Worm (Caenorhabditis elegans) whole organism, late embryonic: ENCODE measurements around the gene vha-2.

Experiments used
- F13H6.1 ChIP-seq: sonication (generic microtip); optimal IDR thresholded peaks from 2 replicates; lab custom pipeline; 2016; ENCODE audit warnings: missing genetic modification characterization, missing compliant biosample characterization
- T23F11.4 ChIP-seq: fragments of 200-800 bp; sonication (Bioruptor generic); optimal IDR thresholded peaks from 2 replicates; lab custom pipeline; 2018; ENCODE audit warnings: mild to moderate bottlenecking, missing genetic modification characterization, missing compliant biosample characterization
- ama-1 ChIP-seq: fragments of 150-350 bp; optimal IDR thresholded peaks from 2 replicates; lab custom pipeline; 2014
- ceh-24 ChIP-seq: sonication (generic microtip); optimal IDR thresholded peaks from 2 replicates; lab custom pipeline; 2016; ENCODE audit warnings: mild to moderate bottlenecking, missing genetic modification characterization, missing compliant biosample characterization
- ceh-30 ChIP-seq: fragments of 150-350 bp; optimal IDR thresholded peaks from 2 replicates; lab custom pipeline; 2014; ENCODE audit warnings: missing biosample characterization, missing genetic modification characterization
- ceh-45 ChIP-seq: fragments of 200-800 bp; sonication (Bioruptor generic); IDR thresholded peaks from 2 replicates; pipeline ENCODE4 v1.3.6; 2022; ENCODE audit warnings: missing genetic modification reagents, missing genetic modification characterization, missing compliant biosample characterization
- ceh-9 ChIP-seq: sonication (generic microtip); optimal IDR thresholded peaks from 2 replicates; lab custom pipeline; 2016; ENCODE audit warnings: mild to moderate bottlenecking, missing genetic modification characterization, inconsistent platforms, missing compliant biosample characterization
- che-1 ChIP-seq: sonication (generic microtip); optimal IDR thresholded peaks from 2 replicates; lab custom pipeline; 2016; ENCODE audit warnings: mild to moderate bottlenecking, missing genetic modification characterization, missing compliant biosample characterization
- dve-1 ChIP-seq: sonication (generic microtip); optimal IDR thresholded peaks from 2 replicates; lab custom pipeline; 2017; ENCODE audit warnings: antibody characterized with exemption, mild to moderate bottlenecking, missing genetic modification characterization, missing compliant biosample characterization
- elt-2 ChIP-seq: sonication (generic microtip); optimal IDR thresholded peaks from 2 replicates; lab custom pipeline; 2016; ENCODE audit warnings: missing genetic modification reagents, missing genetic modification characterization, missing compliant biosample characterization
- elt-4 ChIP-seq: sonication (generic microtip); optimal IDR thresholded peaks from 2 replicates; lab custom pipeline; 2016; ENCODE audit warnings: missing genetic modification characterization, missing compliant biosample characterization
- ets-4 ChIP-seq: sonication (generic microtip); optimal IDR thresholded peaks from 2 replicates; lab custom pipeline; 2016; ENCODE audit warnings: missing genetic modification characterization, missing compliant biosample characterization
- eyg-1 ChIP-seq: sonication (generic microtip); optimal IDR thresholded peaks from 2 replicates; lab custom pipeline; 2016; ENCODE audit warnings: missing genotype, missing genetic modification characterization, missing compliant biosample characterization
- gmeb-2 ChIP-seq: sonication (generic microtip); optimal IDR thresholded peaks from 2 replicates; lab custom pipeline; 2016; ENCODE audit warnings: missing genetic modification characterization, inconsistent platforms, missing compliant biosample characterization
- hlh-13 ChIP-seq: fragments of 200-800 bp; sonication (Bioruptor generic); optimal IDR thresholded peaks from 2 replicates; lab custom pipeline; 2018; ENCODE audit warnings: mild to moderate bottlenecking, missing genetic modification characterization, missing compliant biosample characterization
- hlh-30 ChIP-seq: sonication (generic microtip); optimal IDR thresholded peaks from 2 replicates; lab custom pipeline; 2017; ENCODE audit warnings: antibody characterized with exemption, missing genetic modification characterization, missing compliant biosample characterization; ENCODE audit not compliant: insufficient read depth
- hlh-8 ChIP-seq: sonication (generic microtip); optimal IDR thresholded peaks from 2 replicates; lab custom pipeline; 2016; ENCODE audit warnings: missing genotype, missing genetic modification characterization, missing compliant biosample characterization
- lin-11 ChIP-seq: fragments of 200-800 bp; sonication (Bioruptor generic); optimal IDR thresholded peaks from 2 replicates; lab custom pipeline; 2018; ENCODE audit warnings: mild to moderate bottlenecking, missing genetic modification characterization, missing compliant biosample characterization
- nfya-1 ChIP-seq: sonication (generic microtip); optimal IDR thresholded peaks from 2 replicates; lab custom pipeline; 2017; ENCODE audit warnings: missing genetic modification characterization, mild to moderate bottlenecking, missing compliant biosample characterization, antibody characterized with exemption, moderate library complexity
- nhr-11 ChIP-seq: fragments of 150-350 bp; optimal IDR thresholded peaks from 2 replicates; lab custom pipeline; 2014; ENCODE audit warnings: missing biosample characterization, missing genetic modification characterization
- odd-2 ChIP-seq: sonication (generic microtip); optimal IDR thresholded peaks from 2 replicates; lab custom pipeline; 2017; ENCODE audit warnings: antibody characterized with exemption, mild to moderate bottlenecking, missing genetic modification characterization, missing compliant biosample characterization
- pag-3 ChIP-seq: sonication (generic microtip); optimal IDR thresholded peaks from 2 replicates; lab custom pipeline; 2016; ENCODE audit warnings: missing compliant biosample characterization, missing genetic modification characterization, borderline replicate concordance
- pha-4 ChIP-seq: fragments of 150-350 bp; optimal IDR thresholded peaks from 2 replicates; lab custom pipeline; 2018; ENCODE audit warnings: missing biosample characterization, missing genetic modification reagents, missing genetic modification characterization
- pqm-1 ChIP-seq: sonication (generic microtip); optimal IDR thresholded peaks from 2 replicates; lab custom pipeline; 2016; ENCODE audit warnings: missing genetic modification characterization, missing compliant biosample characterization
- rnt-1 ChIP-seq: sonication (generic microtip); optimal IDR thresholded peaks from 2 replicates; lab custom pipeline; 2016; ENCODE audit warnings: missing genetic modification characterization, missing compliant biosample characterization
- sdc-2 ChIP-seq: sonication (generic microtip); optimal IDR thresholded peaks from 2 replicates; lab custom pipeline; 2016; ENCODE audit warnings: missing genotype, missing genetic modification characterization, missing compliant biosample characterization
- sox-4 ChIP-seq: sonication (generic microtip); optimal IDR thresholded peaks from 2 replicates; lab custom pipeline; 2017; ENCODE audit warnings: mild to moderate bottlenecking, missing genetic modification characterization, inconsistent platforms, missing compliant biosample characterization
- ttx-3 ChIP-seq: sonication (generic microtip); optimal IDR thresholded peaks from 2 replicates; lab custom pipeline; 2016; ENCODE audit warnings: missing genetic modification reagents, missing genetic modification characterization, missing compliant biosample characterization
- unc-3 ChIP-seq, 2 experiments: fragments of 200-800 bp in 1 of 2; sonication (Bioruptor generic) in 1 of 2; sonication (generic microtip) in 1 of 2; conservative IDR thresholded peaks in 1 of 2; optimal IDR thresholded peaks in 1 of 2; 2 replicates each; pipeline versions ENCODE4 v1.3.6 to Lab custom; 2016 to 2022; ENCODE audit warnings: missing compliant biosample characterization in 2 of 2, missing genetic modification characterization in 2 of 2, missing genetic modification reagents in 1 of 2
- unc-55 ChIP-seq: sonication (generic microtip); optimal IDR thresholded peaks from 2 replicates; lab custom pipeline; 2017; ENCODE audit warnings: missing biosample characterization, missing genetic modification reagents, missing genetic modification characterization
- zip-5 ChIP-seq: sonication (generic microtip); optimal IDR thresholded peaks from 2 replicates; lab custom pipeline; 2016; ENCODE audit warnings: missing genetic modification characterization, missing compliant biosample characterization
- ztf-16 ChIP-seq: sonication (generic microtip); optimal IDR thresholded peaks from 2 replicates; lab custom pipeline; 2017; ENCODE audit warnings: missing genetic modification characterization, missing compliant biosample characterization

The vha-2 gene

DNA sequence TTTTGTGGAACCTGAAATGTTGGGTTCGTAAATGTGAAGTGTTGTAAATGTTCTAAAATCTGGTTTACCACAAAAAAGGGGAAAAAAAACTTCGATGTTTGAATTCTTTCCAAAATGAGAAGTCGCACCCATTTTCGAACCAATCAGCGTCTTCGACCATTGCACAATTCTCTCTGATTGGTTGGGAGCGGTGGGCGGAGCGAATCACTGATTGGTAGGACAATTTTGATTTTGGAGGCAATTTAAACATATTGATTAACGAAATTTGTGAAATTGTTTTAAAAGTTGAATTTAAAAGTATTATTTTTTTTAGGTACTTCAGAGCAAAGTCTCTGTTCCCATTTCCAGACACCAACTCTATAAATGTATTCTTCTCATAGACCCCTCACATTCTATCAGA is 7.1 kb downstream of the vha-2 start:
- TF ChIP-seq nfya-1 (tag; lab: Kevin White, UChicago) = peak; percentile 84
- no peak for TF ChIP-seq rnt-1 (tag; lab: Kevin White, UChicago)

DNA sequence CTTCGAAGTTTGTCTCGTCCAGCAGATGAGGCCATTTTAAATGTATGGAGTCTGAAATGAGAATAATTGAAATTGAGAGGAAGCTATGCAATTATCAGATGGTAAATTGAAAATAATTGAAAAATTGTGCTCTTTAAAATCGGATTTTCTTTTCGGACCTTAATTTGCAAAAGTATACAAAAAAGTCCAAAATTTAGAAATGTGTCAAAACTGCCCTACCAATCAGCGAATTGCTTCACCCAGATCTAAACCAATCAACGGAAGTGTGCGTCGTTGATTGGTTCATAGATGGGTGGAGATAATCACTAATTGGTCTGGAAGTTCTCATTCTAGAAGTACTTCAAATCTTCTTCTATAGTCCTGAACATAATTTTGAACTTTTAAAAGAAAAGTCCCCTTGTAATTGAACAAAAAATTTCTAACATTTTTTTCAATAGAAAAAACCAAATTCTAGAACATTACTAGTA is 7.7 kb downstream of the vha-2 start, which contains the start of gene R10E11.5:
TSS of gene R10E11.5 (minus strand) at position 51 of the 467 bp plus-strand sequence.
- TF ChIP-seq nfya-1 (tag; lab: Kevin White, UChicago) (peak; percentile 51), ceh-9 (tag; lab: Kevin White, UChicago) (no peak), lin-11 (no peak), nhr-11 (tag; lab: Kevin White, UChicago) (no peak), pha-4 (tag; lab: Kevin White, UChicago) (no peak), elt-2 (no peak)

DNA sequence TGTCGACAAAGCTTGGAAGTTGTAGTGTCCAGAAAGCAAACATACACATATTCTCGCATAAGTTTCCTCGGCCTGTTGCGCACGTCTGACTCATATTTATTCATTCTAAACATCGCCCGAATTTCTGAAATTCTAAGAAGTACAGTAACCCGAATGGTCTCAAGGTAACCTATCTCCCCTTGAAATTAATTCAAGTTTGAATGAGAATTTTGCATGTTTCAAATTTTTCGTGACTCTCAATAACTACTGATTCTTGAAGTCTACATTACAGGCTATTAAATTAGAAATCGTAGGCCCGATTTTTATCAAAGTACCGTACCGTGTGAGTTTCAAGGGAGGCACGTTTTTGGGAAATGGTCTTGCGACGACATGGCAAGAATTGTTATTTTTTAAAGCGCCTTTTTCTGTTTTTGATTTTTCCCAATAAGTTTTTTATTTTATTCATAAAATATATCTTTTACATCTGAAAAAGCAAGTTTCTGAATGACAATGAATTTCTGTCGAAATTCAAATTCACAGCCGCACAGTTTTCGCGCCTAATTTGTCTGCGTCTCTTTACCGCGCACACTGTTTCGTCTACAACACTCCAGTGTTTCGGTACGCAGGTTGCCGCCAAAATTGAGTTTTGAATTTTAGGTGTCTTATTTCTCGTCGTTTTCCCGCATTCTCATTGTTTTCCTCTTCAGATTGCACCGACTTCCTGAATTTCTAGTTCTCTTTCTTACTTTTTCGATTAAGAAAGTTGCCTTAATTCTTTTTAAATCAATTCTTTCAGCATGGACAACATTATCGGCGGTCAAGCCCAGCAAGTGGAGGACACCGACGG is 11.8 kb downstream of the vha-2 start, which contains the start of the genes R10E11.9 and mcm-6:
TSS of gene R10E11.9 (minus strand) at position 51 of the 826 bp plus-strand sequence.
TSS of gene mcm-6 (plus strand) at position 776 of the 826 bp plus-strand sequence.
- TF ChIP-seq ceh-45 (GFP tag; lab: Robert Waterston, UW) = no peak
- TF ChIP-seq lin-11 = no peak
- TF ChIP-seq unc-55 (GFP tag; lab: Kevin White, UChicago) = no peak
- TF ChIP-seq elt-4 = no peak
- TF ChIP-seq ceh-24 (tag; lab: Kevin White, UChicago) = no peak
- no peak for TF ChIP-seq gmeb-2 (tag; lab: Kevin White, UChicago)
- TF ChIP-seq hlh-30 = no peak

DNA sequence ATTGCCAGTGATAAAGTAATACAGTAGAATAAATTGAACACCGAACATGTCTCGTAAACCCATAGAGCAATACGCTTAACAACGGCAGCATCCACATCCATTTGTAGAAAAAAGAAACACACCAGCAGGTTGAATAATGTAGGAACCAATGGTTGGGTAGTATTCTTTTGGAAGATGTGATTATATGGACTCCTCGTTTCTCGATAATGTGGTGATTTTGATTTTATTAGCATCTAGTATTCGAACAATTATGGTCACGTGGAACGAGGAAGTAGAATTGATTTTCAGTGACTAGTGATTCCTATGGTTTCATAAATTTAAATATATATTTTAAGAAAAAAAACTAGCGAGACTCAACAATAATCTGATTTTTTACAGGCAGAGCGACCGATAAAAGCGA is 14.5 kb downstream of the vha-2 start, which contains the start of gene srxa-10:
TSS of gene srxa-10 (minus strand) at position 101 of the 400 bp plus-strand sequence.
- TF ChIP-seq nhr-11 (tag; lab: Kevin White, UChicago) = no peak
- TF ChIP-seq T23F11.4 (GFP tag; lab: Kevin White, UChicago) = no peak
- no peak for TF ChIP-seq ama-1 (lab: Kevin White, UChicago)
- no peak for TF ChIP-seq F13H6.1 (tag; lab: Kevin White, UChicago)
- no peak for TF ChIP-seq sdc-2
- TF ChIP-seq ceh-30 (tag; lab: Kevin White, UChicago) = no peak
- no peak for TF ChIP-seq che-1 (tag; lab: Kevin White, UChicago)
- no peak for TF ChIP-seq unc-3 (GFP tag; conservative IDR thresholded peaks at IDR 0.05; lab: Robert Waterston, UW)
- no peak for TF ChIP-seq unc-3 (tag; optimal IDR thresholded peaks at IDR 0.05; lab: Kevin White, UChicago)
- no peak for TF ChIP-seq ceh-45 (GFP tag; lab: Robert Waterston, UW)
- TF ChIP-seq ztf-16 (tag; lab: Kevin White, UChicago) = no peak
- TF ChIP-seq eyg-1 (tag; lab: Kevin White, UChicago) = no peak
- TF ChIP-seq odd-2 = no peak
- TF ChIP-seq ttx-3 (tag; lab: Kevin White, UChicago) = no peak
- no peak for TF ChIP-seq hlh-13
- TF ChIP-seq pqm-1 = no peak
- TF ChIP-seq zip-5 = no peak
- TF ChIP-seq hlh-8 = no peak
- no peak for TF ChIP-seq pag-3 (tag; lab: Kevin White, UChicago)
- TF ChIP-seq ets-4 (tag; lab: Kevin White, UChicago) = no peak

DNA sequence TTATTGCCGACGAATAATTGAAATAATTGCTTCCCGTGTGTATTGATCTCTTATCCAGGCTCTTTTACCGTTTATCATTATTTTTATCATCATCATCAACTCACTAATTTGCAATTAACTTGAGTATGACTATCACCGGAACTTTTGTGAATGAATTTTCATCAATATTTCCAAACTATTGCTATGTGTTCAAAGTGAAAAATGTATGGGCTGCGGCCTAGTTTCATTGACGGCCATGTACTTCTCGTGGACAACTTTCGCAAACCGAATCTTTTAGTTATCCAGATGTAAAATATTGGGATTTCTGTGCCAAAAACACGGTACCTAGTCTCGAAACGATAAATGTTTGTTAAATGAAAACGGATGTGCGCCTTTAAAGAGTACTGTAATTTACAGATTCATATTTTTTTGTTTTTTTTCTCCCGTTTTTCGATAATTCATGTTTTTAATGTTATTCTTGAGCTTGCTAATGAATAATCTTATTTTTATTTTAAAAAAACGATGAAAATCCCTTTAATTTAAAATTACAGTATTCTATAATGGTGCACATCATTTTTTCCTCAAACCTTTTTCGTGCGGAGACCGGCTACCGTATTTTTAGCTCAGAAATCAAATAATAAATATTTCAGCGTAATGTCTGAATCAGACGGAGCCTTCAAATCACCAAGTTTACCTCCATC is 16.7 kb downstream of the vha-2 start, which contains the start of gene ZK632.2:
TSS of gene ZK632.2 (plus strand) at position 630 of the 680 bp plus-strand sequence.
- TF ChIP-seq sox-4 = no peak
- no peak for TF ChIP-seq dve-1 (tag; lab: Kevin White, UChicago)
- TF ChIP-seq ets-4 (tag; lab: Kevin White, UChicago) = no peak
